Worm (Caenorhabditis elegans) whole organism, L1 larva: Measurements from ENCODE around the gene mrps-14.
A peak's percentile ranks its signal among the peaks of the same experiment; 100 is the strongest.

Experiments used
- C16A3.4 ChIP-seq: fragments of 150-350 bp; optimal IDR thresholded peaks from 2 replicates; lab custom pipeline; 2014; ENCODE audit warnings: missing biosample characterization, missing genetic modification characterization
- F16B12.6 ChIP-seq: fragments of 150-350 bp; optimal IDR thresholded peaks from 2 replicates; lab custom pipeline; 2014; ENCODE audit warnings: missing biosample characterization, missing genetic modification characterization
- blmp-1 ChIP-seq: fragments of 150-350 bp; optimal IDR thresholded peaks from 2 replicates; lab custom pipeline; 2014; ENCODE audit warnings: missing biosample characterization, missing genetic modification characterization
- ceh-63 ChIP-seq: fragments of 200-800 bp; sonication (Bioruptor generic); optimal IDR thresholded peaks from 2 replicates; lab custom pipeline; 2018; ENCODE audit warnings: mild to moderate bottlenecking, missing genetic modification characterization, missing compliant biosample characterization
- ceh-82 ChIP-seq, 3 experiments: fragments of 150-350 bp in 1 of 3; sonication (generic microtip) in 2 of 3; optimal IDR thresholded peaks; 2 replicates each; lab custom pipeline; 2014 to 2017; ENCODE audit warnings: missing biosample characterization in 3 of 3, missing genetic modification characterization in 3 of 3
- dpl-1 ChIP-seq, 3 experiments: fragments of 150-350 bp in 2 of 3; sonication (generic microtip) in 1 of 3; optimal IDR thresholded peaks; 2 replicates each; lab custom pipeline; 2014 to 2017; ENCODE audit warnings: missing biosample characterization in 3 of 3, missing genetic modification characterization in 3 of 3, missing genetic modification reagents in 3 of 3
- efl-3 ChIP-seq: fragments of 200-800 bp; sonication (Bioruptor generic); optimal IDR thresholded peaks from 2 replicates; lab custom pipeline; 2018; ENCODE audit warnings: mild to moderate bottlenecking, missing genetic modification characterization, missing compliant biosample characterization
- egl-13 ChIP-seq: sonication (generic microtip); optimal IDR thresholded peaks from 2 replicates; lab custom pipeline; 2016; ENCODE audit warnings: missing genotype, missing genetic modification reagents, missing genetic modification characterization, missing compliant biosample characterization
- elt-3 ChIP-seq, 6 experiments: fragments of 150-350 bp in 1 of 6; sonication (generic microtip); optimal IDR thresholded peaks; 2 replicates each; lab custom pipeline; 2017 to 2018; ENCODE audit warnings: missing biosample characterization in 6 of 6, missing genetic modification characterization in 6 of 6, inconsistent platforms in 1 of 6
- ets-5 ChIP-seq: fragments of 200-800 bp; sonication (Bioruptor generic); IDR thresholded peaks from 2 replicates; pipeline ENCODE4 v1.3.6; 2022; ENCODE audit warnings: missing genetic modification characterization, missing compliant biosample characterization
- fkh-4 ChIP-seq: sonication (generic microtip); optimal IDR thresholded peaks from 2 replicates; lab custom pipeline; 2016; ENCODE audit warnings: missing compliant biosample characterization, missing genetic modification characterization, borderline replicate concordance
- fos-1 ChIP-seq: fragments of 150-350 bp; optimal IDR thresholded peaks from 2 replicates; lab custom pipeline; 2014; ENCODE audit warnings: missing biosample characterization, missing genetic modification characterization
- grh-1 ChIP-seq: fragments of 200-800 bp; sonication (Bioruptor generic); IDR thresholded peaks from 2 replicates; pipeline ENCODE4 v1.3.6; 2022; ENCODE audit warnings: missing genetic modification reagents, missing genetic modification characterization, missing compliant biosample characterization
- hlh-17 ChIP-seq: fragments of 200-800 bp; sonication (Bioruptor generic); optimal IDR thresholded peaks from 2 replicates; lab custom pipeline; 2018; ENCODE audit warnings: missing genetic modification characterization, mild to moderate bottlenecking, missing compliant biosample characterization, moderate library complexity, borderline replicate concordance
- hpl-2 ChIP-seq: fragments of 150-350 bp; optimal IDR thresholded peaks from 2 replicates; lab custom pipeline; 2014; ENCODE audit warnings: missing biosample characterization, missing genetic modification reagents, missing genetic modification characterization
- irx-1 ChIP-seq: sonication (generic microtip); optimal IDR thresholded peaks from 2 replicates; lab custom pipeline; 2016; ENCODE audit warnings: missing genetic modification characterization, missing compliant biosample characterization
- isw-1 ChIP-seq: fragments of 200-800 bp; sonication (Bioruptor generic); IDR thresholded peaks from 2 replicates; pipeline ENCODE4 v1.3.6; 2022; ENCODE audit warnings: missing genetic modification characterization, missing compliant biosample characterization
- jun-1 ChIP-seq: fragments of 150-350 bp; optimal IDR thresholded peaks from 2 replicates; lab custom pipeline; 2014; ENCODE audit warnings: missing biosample characterization, missing genetic modification reagents, missing genetic modification characterization
- lin-14 ChIP-seq: fragments of 200-800 bp; sonication (Bioruptor generic); optimal IDR thresholded peaks from 2 replicates; lab custom pipeline; 2018; ENCODE audit warnings: mild to moderate bottlenecking, missing genetic modification characterization, moderate library complexity, missing compliant biosample characterization
- lsy-2 ChIP-seq, 2 experiments: fragments of 150-350 bp; optimal IDR thresholded peaks; 2 replicates each; lab custom pipeline; 2014; ENCODE audit warnings: missing biosample characterization in 2 of 2, missing genetic modification characterization in 2 of 2
- mdl-1 ChIP-seq, 2 experiments: fragments of 150-350 bp; optimal IDR thresholded peaks; 2 replicates each; lab custom pipeline; 2014 to 2017; ENCODE audit warnings: missing biosample characterization in 2 of 2, missing genetic modification characterization in 2 of 2, inconsistent platforms in 1 of 2
- mef-2 ChIP-seq: fragments of 150-350 bp; optimal IDR thresholded peaks from 2 replicates; lab custom pipeline; 2014; ENCODE audit warnings: missing biosample characterization, missing genetic modification characterization
- nhr-11 ChIP-seq: fragments of 150-350 bp; optimal IDR thresholded peaks from 2 replicates; lab custom pipeline; 2014; ENCODE audit warnings: missing biosample characterization, missing genetic modification characterization
- nhr-12 ChIP-seq: sonication (generic microtip); optimal IDR thresholded peaks from 2 replicates; lab custom pipeline; 2017; ENCODE audit warnings: missing biosample characterization, missing genetic modification characterization
- nhr-19 ChIP-seq: fragments of 200-800 bp; sonication (Bioruptor generic); conservative IDR thresholded peaks from 2 replicates; pipeline ENCODE4 v1.3.6; 2022; ENCODE audit warnings: missing genetic modification characterization, missing compliant biosample characterization
- nhr-237 ChIP-seq: fragments of 150-350 bp; optimal IDR thresholded peaks from 2 replicates; lab custom pipeline; 2014; ENCODE audit warnings: missing biosample characterization, missing genetic modification characterization
- nhr-28 ChIP-seq: fragments of 150-350 bp; optimal IDR thresholded peaks from 2 replicates; lab custom pipeline; 2014; ENCODE audit warnings: missing biosample characterization, missing genetic modification characterization
- nhr-47 ChIP-seq: sonication (generic microtip); optimal IDR thresholded peaks from 2 replicates; lab custom pipeline; 2016; ENCODE audit warnings: mild to moderate bottlenecking, missing genetic modification characterization, moderate library complexity, missing compliant biosample characterization
- nhr-71 ChIP-seq: sonication (generic microtip); optimal IDR thresholded peaks from 2 replicates; lab custom pipeline; 2016; ENCODE audit warnings: mild to moderate bottlenecking, missing genetic modification characterization, moderate library complexity, missing compliant biosample characterization
- nhr-84 ChIP-seq: sonication (generic microtip); optimal IDR thresholded peaks from 2 replicates; lab custom pipeline; 2017; ENCODE audit warnings: missing biosample characterization, missing genetic modification characterization
- nhr-90 ChIP-seq: sonication (generic microtip); optimal IDR thresholded peaks from 2 replicates; lab custom pipeline; 2016; ENCODE audit warnings: mild to moderate bottlenecking, missing genetic modification characterization, missing compliant biosample characterization; ENCODE audit not compliant: poor library complexity
- pag-3 ChIP-seq: sonication (generic microtip); optimal IDR thresholded peaks from 2 replicates; lab custom pipeline; 2017; ENCODE audit warnings: missing genetic modification characterization, mild to moderate bottlenecking, missing compliant biosample characterization, antibody characterized with exemption, borderline replicate concordance; ENCODE audit not compliant: insufficient read depth
- pqm-1 ChIP-seq: sonication (generic microtip); optimal IDR thresholded peaks from 3 replicates; lab custom pipeline; 2017; ENCODE audit warnings: missing biosample characterization, missing genetic modification characterization
- rnt-1 ChIP-seq: sonication (generic microtip); optimal IDR thresholded peaks from 2 replicates; lab custom pipeline; 2016; ENCODE audit warnings: mild to moderate bottlenecking, missing genetic modification characterization, moderate library complexity, missing compliant biosample characterization
- skn-1 ChIP-seq: fragments of 150-350 bp; optimal IDR thresholded peaks from 2 replicates; lab custom pipeline; 2014; ENCODE audit warnings: missing biosample characterization, missing genetic modification characterization
- snu-23 ChIP-seq: sonication (generic microtip); optimal IDR thresholded peaks from 2 replicates; lab custom pipeline; 2016; ENCODE audit warnings: missing genetic modification characterization, missing compliant biosample characterization
- sox-4 ChIP-seq: sonication (generic microtip); optimal IDR thresholded peaks from 2 replicates; lab custom pipeline; 2016; ENCODE audit warnings: missing genetic modification characterization, missing compliant biosample characterization
- sptf-1 ChIP-seq: fragments of 150-350 bp; optimal IDR thresholded peaks from 2 replicates; lab custom pipeline; 2014; ENCODE audit warnings: missing biosample characterization, missing genetic modification characterization
- tbx-2 ChIP-seq: sonication (generic microtip); optimal IDR thresholded peaks from 2 replicates; lab custom pipeline; 2016; ENCODE audit warnings: missing genetic modification characterization, missing compliant biosample characterization
- unc-130 ChIP-seq: fragments of 150-350 bp; optimal IDR thresholded peaks from 2 replicates; lab custom pipeline; 2017; ENCODE audit warnings: missing biosample characterization, missing genetic modification characterization, inconsistent platforms
- unc-30 ChIP-seq: sonication (generic microtip); optimal IDR thresholded peaks from 2 replicates; lab custom pipeline; 2017; ENCODE audit warnings: missing biosample characterization, missing genetic modification characterization
- unc-62 ChIP-seq: fragments of 150-350 bp; optimal IDR thresholded peaks from 2 replicates; lab custom pipeline; 2014; ENCODE audit warnings: missing biosample characterization, missing genetic modification reagents, missing genetic modification characterization
- unc-86 ChIP-seq: sonication (generic microtip); optimal IDR thresholded peaks from 2 replicates; lab custom pipeline; 2016; ENCODE audit warnings: missing genetic modification characterization, missing compliant biosample characterization
- unc-98 ChIP-seq: fragments of 200-800 bp; sonication (Bioruptor generic); IDR thresholded peaks from 2 replicates; pipeline ENCODE4 v1.3.6; 2022; ENCODE audit warnings: missing genetic modification characterization, missing compliant biosample characterization
- xbp-1 ChIP-seq: sonication (generic microtip); optimal IDR thresholded peaks from 2 replicates; lab custom pipeline; 2016; ENCODE audit warnings: missing genetic modification characterization, missing compliant biosample characterization
- zag-1 ChIP-seq: fragments of 150-350 bp; optimal IDR thresholded peaks from 2 replicates; lab custom pipeline; 2014; ENCODE audit warnings: missing biosample characterization, missing genetic modification characterization
- ztf-11 ChIP-seq, 2 experiments: sonication (generic microtip); optimal IDR thresholded peaks; 2 replicates each; lab custom pipeline; 2016 to 2017; ENCODE audit warnings: missing genetic modification characterization in 2 of 2, missing biosample characterization in 1 of 2, missing compliant biosample characterization in 1 of 2
- ztf-4 ChIP-seq: fragments of 150-350 bp; optimal IDR thresholded peaks from 2 replicates; lab custom pipeline; 2014; ENCODE audit warnings: missing biosample characterization, missing genetic modification characterization

mrps-14 gene

DNA sequence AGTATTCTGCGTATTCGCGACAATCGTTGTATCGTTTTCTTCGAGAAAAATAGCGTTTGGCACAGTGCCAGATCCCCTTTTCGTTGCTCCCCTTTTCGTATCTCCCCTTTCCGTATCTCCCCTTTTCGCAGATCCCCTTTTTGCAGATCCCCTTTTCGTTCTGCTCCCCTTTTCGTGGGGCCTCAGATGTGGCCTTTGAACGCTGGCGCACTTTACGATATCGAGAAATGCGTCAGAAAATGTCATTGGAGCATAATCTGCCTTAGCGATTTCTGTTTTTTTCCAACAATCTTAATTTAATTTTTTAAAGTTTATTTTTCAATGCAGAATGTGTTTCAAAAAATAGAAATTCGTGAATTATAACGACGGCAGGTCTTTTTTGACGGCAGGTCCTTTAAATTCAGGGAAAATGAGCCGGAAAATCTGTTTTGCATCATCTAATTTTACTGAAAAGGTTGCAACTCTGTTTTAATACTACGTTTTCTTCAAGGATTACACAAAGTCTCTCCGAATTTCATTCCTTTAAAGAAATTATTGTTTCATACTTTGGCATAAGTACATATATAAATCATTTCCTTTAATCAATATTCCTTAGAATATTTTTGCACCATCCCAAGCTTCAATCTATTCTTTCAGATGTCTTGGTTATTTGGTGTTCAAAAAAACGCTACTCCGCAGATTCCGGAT lies 6.2 kb upstream of the mrps-14 start, which contains the start of gene atad-3 (continued):
- TF ChIP-seq pag-3 (tag; lab: Kevin White, UChicago) (no peak), nhr-19 (GFP tag; lab: Robert Waterston, UW) (peak; percentile 95), mef-2 (tag; lab: Kevin White, UChicago) (no peak), nhr-47 (tag; lab: Kevin White, UChicago) (peak; percentile 93), ztf-11 (tag; optimal IDR thresholded peaks at IDR 0.05; lab: Kevin White, UChicago) (peak in 1 of 2 experiments; percentile 91), rnt-1 (peak; percentile 99), nhr-90 (tag; lab: Kevin White, UChicago) (peak; percentile 93), unc-62 (GFP tag; lab: Kevin White, UChicago) (no peak), C16A3.4 (tag; lab: Kevin White, UChicago) (peak; percentile 76), unc-130 (peak; percentile 27), dpl-1 (GFP tag; optimal IDR thresholded peaks at IDR 0.05; lab: Kevin White, UChicago) (peak; percentile 78 to 84 (median 81)), fkh-4 (tag; lab: Kevin White, UChicago) (peak; percentile 50), ztf-4 (tag; lab: Kevin White, UChicago) (peak; percentile 59), isw-1 (GFP tag; lab: Robert Waterston, UW) (peak; percentile 97), lin-14 (peak; percentile 93), nhr-12 (no peak), unc-86 (tag; lab: Kevin White, UChicago) (peak; percentile 90), fos-1 (peak; percentile 69), ceh-82 (tag; optimal IDR thresholded peaks at IDR 0.05; lab: Kevin White, UChicago) (peak; percentile 87 to 95 (median 90)), egl-13 (peak; percentile 83), ets-5 (no peak), tbx-2 (tag; lab: Kevin White, UChicago) (peak; percentile 91), efl-3 (GFP tag; lab: Kevin White, UChicago) (no peak), grh-1 (GFP tag; lab: Robert Waterston, UW) (peak; percentile 85), sptf-1 (tag; lab: Kevin White, UChicago) (no peak), xbp-1 (tag; lab: Kevin White, UChicago) (peak; percentile 88), nhr-237 (tag; lab: Kevin White, UChicago) (peak; percentile 70), hlh-17 (GFP tag; lab: Kevin White, UChicago) (no peak), unc-30 (tag; lab: Kevin White, UChicago) (no peak), nhr-28 (tag; lab: Kevin White, UChicago) (no peak), pqm-1 (no peak), blmp-1 (tag; lab: Kevin White, UChicago) (peak; percentile 49), snu-23 (GFP tag; lab: Kevin White, UChicago) (peak; percentile 92), irx-1 (tag; lab: Kevin White, UChicago) (peak; percentile 74), skn-1 (tag; lab: Kevin White, UChicago) (peak; percentile 81), nhr-11 (peak; percentile 84), nhr-84 (tag; lab: Kevin White, UChicago) (no peak), hpl-2 (GFP tag; lab: Kevin White, UChicago) (no peak), elt-3 (tag; optimal IDR thresholded peaks at IDR 0.05; lab: Kevin White, UChicago) (peak in 3 of 6 experiments; percentile 48 to 65 (median 58)), unc-98 (GFP tag; lab: Robert Waterston, UW) (peak; percentile 97), nhr-71 (tag; lab: Kevin White, UChicago) (peak; percentile 95), jun-1 (tag; lab: Kevin White, UChicago) (peak; percentile 65), lsy-2 (tag; optimal IDR thresholded peaks at IDR 0.05; lab: Kevin White, UChicago) (peak; percentile 89 to 90), sox-4 (tag; lab: Kevin White, UChicago) (peak; percentile 66), F16B12.6 (tag; lab: Kevin White, UChicago) (peak; percentile 67), zag-1 (tag; lab: Kevin White, UChicago) (no peak), mdl-1 (tag; optimal IDR thresholded peaks at IDR 0.05; lab: Kevin White, UChicago) (peak in 1 of 2 experiments; percentile 75), ceh-63 (peak; percentile 83)
- TF ChIP-seq, all 84 proteins: peak for 59
